Worm (Caenorhabditis elegans) whole organism, L3 larva: ENCODE data around the gene rnh-1.0.

Experiments used
- R02D3.7 ChIP-seq: fragments of 150-350 bp; optimal IDR thresholded peaks from 2 replicates; lab custom pipeline; 2014; ENCODE audit warnings: missing biosample characterization, missing genetic modification characterization
- aly-2 ChIP-seq: fragments of 150-350 bp; optimal IDR thresholded peaks from 2 replicates; lab custom pipeline; 2014; ENCODE audit warnings: missing biosample characterization, missing genetic modification characterization
- ama-1 ChIP-seq: fragments of 150-350 bp; optimal IDR thresholded peaks from 2 replicates; lab custom pipeline; 2018
- ceh-16 ChIP-seq: sonication (generic microtip); optimal IDR thresholded peaks from 2 replicates; lab custom pipeline; 2017; ENCODE audit warnings: missing biosample characterization, missing genetic modification characterization
- ceh-28 ChIP-seq: fragments of 150-350 bp; optimal IDR thresholded peaks from 2 replicates; lab custom pipeline; 2014; ENCODE audit warnings: missing biosample characterization, missing genetic modification reagents, missing genetic modification characterization
- ceh-82 ChIP-seq: fragments of 150-350 bp; optimal IDR thresholded peaks from 2 replicates; lab custom pipeline; 2014; ENCODE audit warnings: missing biosample characterization, missing genetic modification characterization
- egl-27 ChIP-seq: sonication (generic microtip); optimal IDR thresholded peaks from 4 replicates; lab custom pipeline; 2017; ENCODE audit warnings: missing biosample characterization, missing genetic modification reagents, missing genetic modification characterization
- egl-5 ChIP-seq: fragments of 150-350 bp; optimal IDR thresholded peaks from 2 replicates; lab custom pipeline; 2017; ENCODE audit warnings: missing biosample characterization, missing genetic modification reagents, missing genetic modification characterization, inconsistent platforms
- elt-1 ChIP-seq: fragments of 150-350 bp; optimal IDR thresholded peaks from 2 replicates; lab custom pipeline; 2014; ENCODE audit warnings: missing biosample characterization, missing genetic modification characterization
- elt-2 ChIP-seq: sonication (generic microtip); optimal IDR thresholded peaks from 2 replicates; lab custom pipeline; 2016; ENCODE audit warnings: missing genetic modification reagents, mild to moderate bottlenecking, missing genetic modification characterization, missing compliant biosample characterization
- eor-1 ChIP-seq, 2 experiments: fragments of 150-350 bp; optimal IDR thresholded peaks; 2 replicates each; lab custom pipeline; 2014 to 2018; ENCODE audit warnings: missing biosample characterization in 2 of 2, missing genetic modification characterization in 2 of 2
- fkh-10 ChIP-seq: sonication (generic microtip); optimal IDR thresholded peaks from 2 replicates; lab custom pipeline; 2017; ENCODE audit warnings: missing biosample characterization, missing genetic modification reagents, missing genetic modification characterization
- fkh-2 ChIP-seq: fragments of 150-350 bp; optimal IDR thresholded peaks from 2 replicates; lab custom pipeline; 2014; ENCODE audit warnings: missing biosample characterization, missing genetic modification reagents, missing genetic modification characterization
- fos-1 ChIP-seq: fragments of 150-350 bp; optimal IDR thresholded peaks from 2 replicates; lab custom pipeline; 2014; ENCODE audit warnings: missing biosample characterization, missing genetic modification characterization
- hmg-11 ChIP-seq: sonication (generic microtip); optimal IDR thresholded peaks from 2 replicates; lab custom pipeline; 2016; ENCODE audit warnings: missing genetic modification characterization, missing compliant biosample characterization
- jun-1 ChIP-seq: fragments of 150-350 bp; optimal IDR thresholded peaks from 2 replicates; lab custom pipeline; 2014; ENCODE audit warnings: missing biosample characterization, missing genetic modification reagents, missing genetic modification characterization
- lin-15B ChIP-seq: fragments of 150-350 bp; optimal IDR thresholded peaks from 2 replicates; lab custom pipeline; 2014; ENCODE audit warnings: missing biosample characterization, missing genetic modification characterization
- lin-39 ChIP-seq: fragments of 150-350 bp; optimal IDR thresholded peaks from 2 replicates; lab custom pipeline; 2018; ENCODE audit warnings: missing biosample characterization, missing genetic modification reagents, missing genetic modification characterization
- lsy-12 ChIP-seq: sonication (generic microtip); optimal IDR thresholded peaks from 2 replicates; lab custom pipeline; 2016; ENCODE audit warnings: mild to moderate bottlenecking, missing genetic modification characterization, missing compliant biosample characterization
- mdl-1 ChIP-seq: fragments of 150-350 bp; optimal IDR thresholded peaks from 2 replicates; lab custom pipeline; 2014; ENCODE audit warnings: missing biosample characterization, missing genetic modification characterization
- mml-1 ChIP-seq: fragments of 150-350 bp; sonication (generic microtip); optimal IDR thresholded peaks from 3 replicates; lab custom pipeline; 2014; ENCODE audit warnings: missing biosample characterization, missing genetic modification characterization
- nfya-1 ChIP-seq: sonication (generic microtip); optimal IDR thresholded peaks from 2 replicates; lab custom pipeline; 2017; ENCODE audit warnings: missing genetic modification characterization, mild to moderate bottlenecking, missing compliant biosample characterization, antibody characterized with exemption, moderate library complexity; ENCODE audit not compliant: insufficient read depth
- nhr-11 ChIP-seq: fragments of 150-350 bp; optimal IDR thresholded peaks from 2 replicates; lab custom pipeline; 2014; ENCODE audit warnings: missing biosample characterization, missing genetic modification characterization
- nhr-23 ChIP-seq: fragments of 150-350 bp; optimal IDR thresholded peaks from 2 replicates; lab custom pipeline; 2014; ENCODE audit warnings: missing biosample characterization, missing genetic modification reagents, missing genetic modification characterization
- nhr-237 ChIP-seq: fragments of 150-350 bp; optimal IDR thresholded peaks from 2 replicates; lab custom pipeline; 2014; ENCODE audit warnings: missing biosample characterization, missing genetic modification characterization
- nhr-25 ChIP-seq: sonication (generic microtip); optimal IDR thresholded peaks from 2 replicates; lab custom pipeline; 2017; ENCODE audit warnings: missing biosample characterization, missing genetic modification characterization
- nhr-28 ChIP-seq: fragments of 150-350 bp; optimal IDR thresholded peaks from 2 replicates; lab custom pipeline; 2014; ENCODE audit warnings: missing biosample characterization, missing genetic modification characterization
- nhr-43 ChIP-seq: sonication (generic microtip); optimal IDR thresholded peaks from 2 replicates; lab custom pipeline; 2016; ENCODE audit warnings: mild to moderate bottlenecking, missing genetic modification characterization, missing compliant biosample characterization; ENCODE audit not compliant: poor library complexity, severe bottlenecking
- nhr-67 ChIP-seq: fragments of 150-350 bp; optimal IDR thresholded peaks from 2 replicates; lab custom pipeline; 2014; ENCODE audit warnings: missing biosample characterization, missing genetic modification characterization
- nhr-76 ChIP-seq: fragments of 150-350 bp; sonication (generic microtip); optimal IDR thresholded peaks from 5 replicates; lab custom pipeline; 2014; ENCODE audit warnings: missing biosample characterization, missing genetic modification characterization
- nhr-77 ChIP-seq: fragments of 150-350 bp; optimal IDR thresholded peaks from 2 replicates; lab custom pipeline; 2014; ENCODE audit warnings: missing biosample characterization, missing genetic modification characterization
- pha-4 ChIP-seq: fragments of 150-350 bp; optimal IDR thresholded peaks from 2 replicates; lab custom pipeline; 2014; ENCODE audit warnings: missing biosample characterization, missing genetic modification reagents, missing genetic modification characterization
- pqm-1 ChIP-seq: fragments of 150-350 bp; optimal IDR thresholded peaks from 2 replicates; lab custom pipeline; 2017; ENCODE audit warnings: missing biosample characterization, missing genetic modification characterization, inconsistent platforms
- sea-2 ChIP-seq: fragments of 150-350 bp; sonication (generic microtip); optimal IDR thresholded peaks from 4 replicates; lab custom pipeline; 2014; ENCODE audit warnings: missing biosample characterization, missing genetic modification reagents, missing genetic modification characterization
- skn-1 ChIP-seq: fragments of 150-350 bp; optimal IDR thresholded peaks from 2 replicates; lab custom pipeline; 2014; ENCODE audit warnings: missing biosample characterization, missing genetic modification characterization
- snpc-4 ChIP-seq: fragments of 150-350 bp; optimal IDR thresholded peaks from 2 replicates; lab custom pipeline; 2014; ENCODE audit warnings: missing biosample characterization, missing genetic modification characterization
- unc-39 ChIP-seq: sonication (generic microtip); optimal IDR thresholded peaks from 4 replicates; lab custom pipeline; 2017; ENCODE audit warnings: missing biosample characterization, missing genetic modification characterization
- unc-62 ChIP-seq: fragments of 150-350 bp; sonication (generic microtip); optimal IDR thresholded peaks from 4 replicates; lab custom pipeline; 2014; ENCODE audit warnings: missing biosample characterization, missing genetic modification reagents, missing genetic modification characterization
- zag-1 ChIP-seq: fragments of 150-350 bp; optimal IDR thresholded peaks from 2 replicates; lab custom pipeline; 2014; ENCODE audit warnings: missing biosample characterization, missing genetic modification characterization
- ztf-11 ChIP-seq: fragments of 150-350 bp; optimal IDR thresholded peaks from 2 replicates; lab custom pipeline; 2014; ENCODE audit warnings: missing biosample characterization, missing genetic modification characterization
- ztf-4 ChIP-seq: fragments of 150-350 bp; optimal IDR thresholded peaks from 2 replicates; lab custom pipeline; 2014; ENCODE audit warnings: missing biosample characterization, missing genetic modification characterization

The rnh-1.0 gene

ce11 chrII:5016977-5017585, 22.0 kb downstream of the rnh-1.0 start:
- TF ChIP-seq nhr-11 (tag; lab: Kevin White, UChicago) (no peak), skn-1 (peak; percentile 38), mdl-1 (tag; lab: Kevin White, UChicago) (no peak), ama-1 (no peak), ceh-82 (no peak), ztf-4 (peak; percentile 57), elt-1 (peak; percentile 90), nhr-25 (tag; lab: Kevin White, UChicago) (peak; percentile 15), pha-4 (peak; percentile 43), jun-1 (tag; lab: Kevin White, UChicago) (peak; percentile 36), fkh-2 (peak; percentile 6), nhr-237 (no peak), nhr-76 (no peak), snpc-4 (peak; percentile 44), sea-2 (GFP tag; lab: Kevin White, UChicago) (peak; percentile 22), unc-62 (GFP tag; lab: Kevin White, UChicago) (peak; percentile 46), egl-5 (tag; lab: Kevin White, UChicago) (peak; percentile 42), ceh-28 (tag; lab: Kevin White, UChicago) (peak; percentile 58), nhr-28 (tag; lab: Kevin White, UChicago) (no peak), hmg-11 (tag; lab: Kevin White, UChicago) (peak; percentile 94), lsy-12 (tag; lab: Kevin White, UChicago) (no peak), fkh-10 (GFP tag; lab: Kevin White, UChicago) (no peak), eor-1 (tag; optimal IDR thresholded peaks at IDR 0.05; lab: Kevin White, UChicago) (no peak), nhr-23 (tag; lab: Kevin White, UChicago) (peak; percentile 60), egl-27 (tag; lab: Kevin White, UChicago) (no peak), lin-39 (tag; lab: Kevin White, UChicago) (peak; percentile 43), ztf-11 (tag; lab: Kevin White, UChicago) (no peak), R02D3.7 (tag; lab: Kevin White, UChicago) (peak; percentile 22), fos-1 (tag; lab: Kevin White, UChicago) (no peak), nfya-1 (tag; lab: Kevin White, UChicago) (peak; percentile 89), nhr-43 (tag; lab: Kevin White, UChicago) (peak; percentile 15), unc-39 (tag; lab: Kevin White, UChicago) (no peak), nhr-67 (tag; lab: Kevin White, UChicago) (no peak), aly-2 (no peak), lin-15B (tag; lab: Kevin White, UChicago) (peak; percentile 56), elt-2 (tag; lab: Kevin White, UChicago) (peak; percentile 93)

- TF ChIP-seq unc-62 (GFP tag; lab: Kevin White, UChicago) (no peak), ceh-28 (tag; lab: Kevin White, UChicago) (no peak), ceh-16 (tag; lab: Kevin White, UChicago) (no peak), nhr-237 (no peak), snpc-4 (no peak), R02D3.7 (tag; lab: Kevin White, UChicago) (no peak), sea-2 (GFP tag; lab: Kevin White, UChicago) (no peak), eor-1 (tag; optimal IDR thresholded peaks at IDR 0.05; lab: Kevin White, UChicago) (no peak), mml-1 (tag; lab: Kevin White, UChicago) (no peak), ama-1 (no peak), fkh-2 (no peak), nhr-11 (tag; lab: Kevin White, UChicago) (no peak), hmg-11 (tag; lab: Kevin White, UChicago) (no peak)
Observed at ce11 chrII:5018578-5018977, 23.5 kb downstream of the rnh-1.0 start.

ce11 chrII:5019389-5020108, 24.4 kb downstream of the rnh-1.0 start:
- no peak for TF ChIP-seq zag-1 (tag; lab: Kevin White, UChicago)
- no peak for TF ChIP-seq R02D3.7 (tag; lab: Kevin White, UChicago)
- peak; percentile 15 for TF ChIP-seq nhr-23 (tag; lab: Kevin White, UChicago)
- TF ChIP-seq hmg-11 (tag; lab: Kevin White, UChicago) = no peak
- peak; percentile 100 for TF ChIP-seq elt-2 (tag; lab: Kevin White, UChicago)
- peak; percentile 45 for TF ChIP-seq pqm-1
- no peak for TF ChIP-seq egl-5 (tag; lab: Kevin White, UChicago)
- peak; percentile 28 for TF ChIP-seq pha-4
- no peak for TF ChIP-seq unc-62 (GFP tag; lab: Kevin White, UChicago)
- TF ChIP-seq nhr-77 (tag; lab: Kevin White, UChicago) = no peak
- TF ChIP-seq ztf-11 (tag; lab: Kevin White, UChicago) = no peak
- TF ChIP-seq elt-1 = no peak
- TF ChIP-seq nhr-237 = no peak
- TF ChIP-seq jun-1 (tag; lab: Kevin White, UChicago) = peak; percentile 54
- peak; percentile 67 for TF ChIP-seq nhr-25 (tag; lab: Kevin White, UChicago)
- no peak for TF ChIP-seq ceh-82
- TF ChIP-seq nhr-43 (tag; lab: Kevin White, UChicago) = peak; percentile 59
- no peak for TF ChIP-seq nhr-28 (tag; lab: Kevin White, UChicago)
- no peak for TF ChIP-seq nhr-67 (tag; lab: Kevin White, UChicago)
- TF ChIP-seq nfya-1 (tag; lab: Kevin White, UChicago) = peak; percentile 7
- no peak for TF ChIP-seq mdl-1 (tag; lab: Kevin White, UChicago)
- TF ChIP-seq ceh-28 (tag; lab: Kevin White, UChicago) = peak; percentile 32
